Fruit fly (Drosophila melanogaster): Measurements from ENCODE around the gene CG5418.

The CG5418 gene

DNA sequence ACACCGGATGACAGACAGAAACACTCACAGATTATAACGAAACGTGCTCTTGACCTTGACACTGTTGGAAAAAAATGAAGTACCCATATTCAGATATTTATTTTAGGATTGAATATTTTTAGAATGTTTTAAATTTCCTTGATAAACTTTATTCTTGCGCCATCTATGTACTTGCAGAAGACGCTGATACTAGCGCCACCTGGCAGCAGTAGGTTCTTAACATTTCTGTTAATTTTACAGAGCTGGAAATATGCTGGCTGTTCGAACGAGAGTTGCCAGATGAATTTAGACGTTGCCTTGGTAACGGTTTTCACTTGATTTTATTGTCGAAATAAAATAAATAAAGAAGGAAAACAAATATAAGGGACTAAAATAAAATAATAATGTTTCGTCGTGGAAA, 28.5 kb downstream of the CG5418 start, which contains the start of gene Fam92 (continued):
- TF ChIP-seq jing (GFP tag; optimal IDR thresholded peaks at IDR 0.05) (no peak), Awh (GFP tag; IDR thresholded peaks at IDR 0.05) (no peak), fd102C (GFP tag; optimal IDR thresholded peaks at IDR 0.05) (no peak), nmo (GFP tag; optimal IDR thresholded peaks at IDR 0.05) (peak; percentile 33), zfh2 (GFP tag; optimal IDR thresholded peaks at IDR 0.05) (peak; percentile 11), Sry-δ (GFP tag; optimal IDR thresholded peaks at IDR 0.05) (peak; percentile 9), Fer2 (tag; optimal IDR thresholded peaks at IDR 0.05) (peak; percentile 12), tin (GFP tag; optimal IDR thresholded peaks at IDR 0.05) (peak; percentile 60), lbe (GFP tag; optimal IDR thresholded peaks at IDR 0.05) (peak; percentile 51), Hmx (GFP tag; optimal IDR thresholded peaks at IDR 0.05) (peak; percentile 21), bigmax (GFP tag; optimal IDR thresholded peaks at IDR 0.05) (no peak), sima (GFP tag; optimal IDR thresholded peaks at IDR 0.05) (no peak), prd (optimal IDR thresholded peaks at IDR 0.05) (no peak), prd (GFP tag; IDR thresholded peaks at IDR 0.05) (no peak; the same call in 2 of the 3 replicates), Trl (optimal IDR thresholded peaks at IDR 0.05) (no peak), Trl (GFP tag; optimal IDR thresholded peaks at IDR 0.05) (peak; percentile 50), zfh1 (GFP tag; IDR thresholded peaks at IDR 0.05) (no peak; the same call in 2 of the 3 replicates), CG16863 (GFP tag; optimal IDR thresholded peaks at IDR 0.05) (peak; percentile 16), CG8765 (GFP tag; IDR thresholded peaks at IDR 0.05) (0 out of 2 replicates have a peak, but pooled peaks have one; percentile 7), Hr51 (GFP tag; optimal IDR thresholded peaks at IDR 0.05) (peak; percentile 13 to 39), E2f1 (GFP tag; IDR thresholded peaks at IDR 0.05) (peak; percentile 25; the same call in 1 of the 2 replicates), CG15601 (tag; optimal IDR thresholded peaks at IDR 0.05) (peak; percentile 60), gro (GFP tag; optimal IDR thresholded peaks at IDR 0.05) (peak; percentile 49), ems (GFP tag; optimal IDR thresholded peaks at IDR 0.05) (no peak), Aef1 (GFP tag; IDR thresholded peaks at IDR 0.05) (peak; percentile 48; the same call in 1 of the 3 replicates), CG10431 (GFP tag; optimal IDR thresholded peaks at IDR 0.05) (no peak), Dp (GFP tag; optimal IDR thresholded peaks at IDR 0.05) (peak; percentile 37), ssp (GFP tag; IDR thresholded peaks at IDR 0.05) (no peak; the same call in 1 of the 2 replicates), CG13624 (GFP tag; optimal IDR thresholded peaks at IDR 0.05) (peak; percentile 38), CG17186 (GFP tag; optimal IDR thresholded peaks at IDR 0.05) (no peak), CG7271 (tag; optimal IDR thresholded peaks at IDR 0.05) (no peak), CG8478 (optimal IDR thresholded peaks at IDR 0.05) (no peak), CG10274 (GFP tag; optimal IDR thresholded peaks at IDR 0.05) (no peak), shn (GFP tag; optimal IDR thresholded peaks at IDR 0.05) (no peak), ttk (GFP tag; IDR thresholded peaks at IDR 0.05) (peak; percentile 43; the same call in 1 of the 2 replicates), Drgx (GFP tag; IDR thresholded peaks at IDR 0.05) (no peak), Lhr (GFP tag; optimal IDR thresholded peaks at IDR 0.05) (peak; percentile 79), odd (GFP tag; optimal IDR thresholded peaks at IDR 0.05) (no peak), CG4404 (GFP tag; IDR thresholded peaks at IDR 0.05) (no peak), lov (optimal IDR thresholded peaks at IDR 0.05) (no peak), lov (GFP tag; IDR thresholded peaks at IDR 0.05) (no peak), CG13775 (GFP tag; optimal IDR thresholded peaks at IDR 0.05) (no peak), tll (GFP tag; optimal IDR thresholded peaks at IDR 0.05) (no peak), Rfx (GFP tag; IDR thresholded peaks at IDR 0.05) (peak; percentile 91), al (GFP tag; IDR thresholded peaks at IDR 0.05) (no peak), Sin3A (optimal IDR thresholded peaks at IDR 0.05) (no peak), CG9797 (GFP tag; optimal IDR thresholded peaks at IDR 0.05) (no peak), Hr39 (optimal IDR thresholded peaks at IDR 0.05) (no peak), gt (GFP tag; IDR thresholded peaks at IDR 0.05) (no peak), CG6854 (GFP tag; optimal IDR thresholded peaks at IDR 0.05) (no peak), Xbp1 (GFP tag; optimal IDR thresholded peaks at IDR 0.05) (peak; percentile 73), lilli (GFP tag; optimal IDR thresholded peaks at IDR 0.05) (peak; percentile 69), hb (GFP tag; IDR thresholded peaks at IDR 0.05; ENCODE audit: partially characterized antibody) (no peak)
